Worm (Caenorhabditis elegans): ENCODE results near the gene polq-1.

- TF ChIP-seq elt-3 (tag; optimal IDR thresholded peaks at IDR 0.05): no peak
- TF ChIP-seq ceh-63 (GFP tag; optimal IDR thresholded peaks at IDR 0.05): no peak
- TF ChIP-seq ama-1 (optimal IDR thresholded peaks at IDR 0.05): no peak
- no peak for TF ChIP-seq mep-1 (tag; optimal IDR thresholded peaks at IDR 0.05)
- no peak for TF ChIP-seq snpc-4 (tag; optimal IDR thresholded peaks at IDR 0.05)
- TF ChIP-seq unc-130 (tag; optimal IDR thresholded peaks at IDR 0.05): no peak
- TF ChIP-seq unc-62 (GFP tag; optimal IDR thresholded peaks at IDR 0.05): no peak
These were observed 12.4 kb downstream of the polq-1 start, which contains the start of gene rev-3 for ce11 chrIII:5790550-5790949.
